ENCODE assay signal across 2 fruit fly cellular contexts in genomic region chr3R:30283940-30284339, dm6.
A peak's percentile ranks its signal among the peaks of the same experiment; 100 is the strongest.
TF ChIP-seq lines count a peak whose summit lies in the region.

No protein-coding gene starts in this region.

TF ChIP-seq in whole organism, embryonic, 481 proteins besides CTCF, POLR2A, EP300 and RAD21 (continued from another document and continues in another):
- TF ChIP-seq kay (GFP tag; optimal IDR thresholded peaks at IDR 0.05; lab: Kevin White, UChicago) (no peak), sens (GFP tag; lab: Kevin White, UChicago) (peak; percentile 49), ewg (GFP tag; optimal IDR thresholded peaks at IDR 0.05; lab: Kevin White, UChicago) (peak; percentile 11), Bdp1 (GFP tag; optimal IDR thresholded peaks at IDR 0.05; lab: Kevin White, UChicago) (no peak), CG4328 (GFP tag; optimal IDR thresholded peaks at IDR 0.05; lab: Kevin White, UChicago) (no peak), CG11504 (tag; optimal IDR thresholded peaks at IDR 0.05; lab: Kevin White, UChicago) (peak; percentile 16), HLH4C (GFP tag; IDR thresholded peaks at IDR 0.05; lab: Robert Waterston, UW; ENCODE audit: partially characterized antibody) (no peak), vfl (GFP tag; optimal IDR thresholded peaks at IDR 0.05; lab: Kevin White, UChicago) (no peak), tio (GFP tag; optimal IDR thresholded peaks at IDR 0.05; lab: Kevin White, UChicago) (peak; percentile 4), CG8388 (GFP tag; optimal IDR thresholded peaks at IDR 0.05; lab: Kevin White, UChicago) (no peak), CG4854 (GFP tag; optimal IDR thresholded peaks at IDR 0.05; lab: Kevin White, UChicago) (no peak), jing (GFP tag; optimal IDR thresholded peaks at IDR 0.05; lab: Kevin White, UChicago) (no peak), rib (GFP tag; IDR thresholded peaks at IDR 0.05; lab: Robert Waterston, UW) (no peak), row (GFP tag; IDR thresholded peaks at IDR 0.05; lab: Robert Waterston, UW) (peak; percentile 39; the same call in 1 of the 3 replicates), D19A (tag; optimal IDR thresholded peaks at IDR 0.05; lab: Kevin White, UChicago) (no peak), vvl (GFP tag; IDR thresholded peaks at IDR 0.05; lab: Robert Waterston, UW) (peak; percentile 56), ato (GFP tag; IDR thresholded peaks at IDR 0.05; lab: Robert Waterston, UW; ENCODE audit: partially characterized antibody) (no peak), Xrp1 (GFP tag; IDR thresholded peaks at IDR 0.05; lab: Robert Waterston, UW) (peak; percentile 66; the same call in 1 of the 2 replicates), fd3F (GFP tag; optimal IDR thresholded peaks at IDR 0.05; lab: Kevin White, UChicago) (no peak), Asciz (GFP tag; optimal IDR thresholded peaks at IDR 0.05; lab: Kevin White, UChicago) (no peak), otp (GFP tag; IDR thresholded peaks at IDR 0.05; lab: Robert Waterston, UW) (0 out of 3 replicates have a peak, but pooled peaks have one; percentile 27), MTF-1 (GFP tag; optimal IDR thresholded peaks at IDR 0.05; lab: Kevin White, UChicago; ENCODE audit: borderline replicate concordance) (no peak), CG30403 (GFP tag; optimal IDR thresholded peaks at IDR 0.05; lab: Kevin White, UChicago) (peak; percentile 12), Chrac-16 (GFP tag; optimal IDR thresholded peaks at IDR 0.05; lab: Kevin White, UChicago) (peak; percentile 8), CG18764 (GFP tag; optimal IDR thresholded peaks at IDR 0.05; lab: Kevin White, UChicago) (no peak), Hsf (GFP tag; optimal IDR thresholded peaks at IDR 0.05; lab: Kevin White, UChicago) (no peak), CG3995 (GFP tag; optimal IDR thresholded peaks at IDR 0.05; lab: Kevin White, UChicago) (no peak), Sry-δ (GFP tag; optimal IDR thresholded peaks at IDR 0.05; lab: Kevin White, UChicago) (no peak), Mad (GFP tag; optimal IDR thresholded peaks at IDR 0.05; lab: Kevin White, UChicago) (peak; percentile 4), CG43689 (GFP tag; IDR thresholded peaks at IDR 0.05; lab: Robert Waterston, UW) (no peak), CG10565 (GFP tag; optimal IDR thresholded peaks at IDR 0.05; lab: Kevin White, UChicago) (no peak), CoRest (tag; optimal IDR thresholded peaks at IDR 0.05; lab: Kevin White, UChicago) (no peak), CG1603 (tag; optimal IDR thresholded peaks at IDR 0.05; lab: Kevin White, UChicago) (peak; percentile 58), Ravus (GFP tag; IDR thresholded peaks at IDR 0.05; lab: Robert Waterston, UW) (no peak), Ptx1 (GFP tag; IDR thresholded peaks at IDR 0.05; lab: Robert Waterston, UW) (peak; percentile 31; the same call in 1 of the 2 replicates), bowl (GFP tag; IDR thresholded peaks at IDR 0.05; lab: Robert Waterston, UW) (no peak), Atf3 (GFP tag; optimal IDR thresholded peaks at IDR 0.05; lab: Kevin White, UChicago) (no peak), Nf-YC (tag; optimal IDR thresholded peaks at IDR 0.05; lab: Kevin White, UChicago) (no peak), Optix (GFP tag; IDR thresholded peaks at IDR 0.05; lab: Robert Waterston, UW) (no peak), bigmax (GFP tag; optimal IDR thresholded peaks at IDR 0.05; lab: Kevin White, UChicago) (no peak), dpn (GFP tag; optimal IDR thresholded peaks at IDR 0.05; lab: Kevin White, UChicago) (peak in 1 of 2 experiments; percentile 8), Oaz (GFP tag; IDR thresholded peaks at IDR 0.05; lab: Robert Waterston, UW) (no peak), Abd-B (GFP tag; optimal IDR thresholded peaks at IDR 0.05; lab: Kevin White, UChicago) (no peak), zfh2 (GFP tag; optimal IDR thresholded peaks at IDR 0.05; lab: Kevin White, UChicago) (no peak), CG7745 (tag; optimal IDR thresholded peaks at IDR 0.05; lab: Kevin White, UChicago) (no peak), CG1647 (GFP tag; optimal IDR thresholded peaks at IDR 0.05; lab: Kevin White, UChicago) (no peak), CG12942 (GFP tag; optimal IDR thresholded peaks at IDR 0.05; lab: Kevin White, UChicago) (no peak), CG11093 (GFP tag; IDR thresholded peaks at IDR 0.05; lab: Robert Waterston, UW) (no peak), Hr78 (GFP tag; optimal IDR thresholded peaks at IDR 0.05; lab: Kevin White, UChicago) (no peak), CG30431 (GFP tag; optimal IDR thresholded peaks at IDR 0.05; lab: Kevin White, UChicago) (no peak), lbe (GFP tag; optimal IDR thresholded peaks at IDR 0.05; lab: Kevin White, UChicago) (peak; percentile 11), grau (tag; optimal IDR thresholded peaks at IDR 0.05; lab: Kevin White, UChicago) (no peak), ase (GFP tag; IDR thresholded peaks at IDR 0.05; lab: Robert Waterston, UW) (no peak), CG13894 (tag; optimal IDR thresholded peaks at IDR 0.05; lab: Kevin White, UChicago) (no peak), ara (GFP tag; IDR thresholded peaks at IDR 0.05; lab: Robert Waterston, UW) (peak; percentile 14; the same call in 1 of the 2 replicates), CG12219 (GFP tag; optimal IDR thresholded peaks at IDR 0.05; lab: Kevin White, UChicago) (no peak), onecut (GFP tag; IDR thresholded peaks at IDR 0.05; lab: Robert Waterston, UW) (no peak), ttk (GFP tag; IDR thresholded peaks at IDR 0.05; lab: Robert Waterston, UW) (no peak), CG32772 (GFP tag; IDR thresholded peaks at IDR 0.05; lab: Robert Waterston, UW) (no peak), CG1233 (GFP tag; optimal IDR thresholded peaks at IDR 0.05; lab: Kevin White, UChicago) (no peak), Fer3 (tag; optimal IDR thresholded peaks at IDR 0.05; lab: Kevin White, UChicago) (no peak), CG2712 (tag; optimal IDR thresholded peaks at IDR 0.05; lab: Kevin White, UChicago) (peak; percentile 36), CG6765 (GFP tag; optimal IDR thresholded peaks at IDR 0.05; lab: Kevin White, UChicago) (no peak), dysf (GFP tag; IDR thresholded peaks at IDR 0.05; lab: Robert Waterston, UW) (no peak), vnd (GFP tag; IDR thresholded peaks at IDR 0.05; lab: Robert Waterston, UW; ENCODE audit: partially characterized antibody) (no peak), Antp (GFP tag; optimal IDR thresholded peaks at IDR 0.05; lab: Kevin White, UChicago) (no peak), Camta (GFP tag; optimal IDR thresholded peaks at IDR 0.05; lab: Kevin White, UChicago) (no peak), CG12391 (tag; optimal IDR thresholded peaks at IDR 0.05; lab: Kevin White, UChicago) (peak; percentile 33)

TF ChIP-seq in whole organism, prepupa, 60 proteins besides CTCF, POLR2A, EP300 and RAD21 (continued from another document):
- TF ChIP-seq dsx (GFP tag; optimal IDR thresholded peaks at IDR 0.05; lab: Kevin White, UChicago; ENCODE audit: poor library complexity, severe bottlenecking) (peak; percentile 32), Met (GFP tag; optimal IDR thresholded peaks at IDR 0.05; lab: Kevin White, UChicago) (peak; percentile 71), Eip75B (GFP tag; optimal IDR thresholded peaks at IDR 0.05; lab: Kevin White, UChicago) (peak; percentile 55), CG4318 (GFP tag; optimal IDR thresholded peaks at IDR 0.05; lab: Kevin White, UChicago) (peak; percentile 72), CG11762 (GFP tag; optimal IDR thresholded peaks at IDR 0.05; lab: Kevin White, UChicago; ENCODE audit: insufficient read depth) (peak; percentile 27), Eip93F (GFP tag; optimal IDR thresholded peaks at IDR 0.05; lab: Kevin White, UChicago) (no peak), CG34406 (GFP tag; optimal IDR thresholded peaks at IDR 0.05; lab: Kevin White, UChicago) (peak; percentile 64), salr (GFP tag; optimal IDR thresholded peaks at IDR 0.05; lab: Kevin White, UChicago) (peak; percentile 56 to 57), OdsH (GFP tag; optimal IDR thresholded peaks at IDR 0.05; lab: Kevin White, UChicago) (peak; percentile 81), achi (GFP tag; optimal IDR thresholded peaks at IDR 0.05; lab: Kevin White, UChicago) (peak; percentile 44), CG6276 (GFP tag; optimal IDR thresholded peaks at IDR 0.05; lab: Kevin White, UChicago) (peak; percentile 28), Lpt (GFP tag; optimal IDR thresholded peaks at IDR 0.05; lab: Kevin White, UChicago) (no peak), Blimp-1 (GFP tag; optimal IDR thresholded peaks at IDR 0.05; lab: Kevin White, UChicago) (no peak), Sox15 (GFP tag; optimal IDR thresholded peaks at IDR 0.05; lab: Kevin White, UChicago) (peak; percentile 42), CG15336 (GFP tag; IDR thresholded peaks at IDR 0.05; lab: Robert Waterston, UW) (peak; percentile 91), Ets96B (tag; optimal IDR thresholded peaks at IDR 0.05; lab: Kevin White, UChicago) (peak; percentile 79), CG32006 (GFP tag; optimal IDR thresholded peaks at IDR 0.05; lab: Kevin White, UChicago) (peak; percentile 79), fkh (GFP tag; optimal IDR thresholded peaks at IDR 0.05; lab: Kevin White, UChicago) (no peak), CG6854 (GFP tag; optimal IDR thresholded peaks at IDR 0.05; lab: Kevin White, UChicago) (no peak), CG11902 (GFP tag; optimal IDR thresholded peaks at IDR 0.05; lab: Kevin White, UChicago) (no peak), Gug (GFP tag; IDR thresholded peaks at IDR 0.05; lab: Robert Waterston, UW) (peak; percentile 85), CG8119 (GFP tag; IDR thresholded peaks at IDR 0.05; lab: Robert Waterston, UW) (peak; percentile 87), dac (GFP tag; optimal IDR thresholded peaks at IDR 0.05; lab: Kevin White, UChicago) (peak; percentile 64), CG16779 (tag; optimal IDR thresholded peaks at IDR 0.05; lab: Kevin White, UChicago) (peak; percentile 52), Sox102F (GFP tag; optimal IDR thresholded peaks at IDR 0.05; lab: Kevin White, UChicago) (peak; percentile 60), CG6808 (GFP tag; optimal IDR thresholded peaks at IDR 0.05; lab: Kevin White, UChicago) (peak; percentile 5), fd59A (GFP tag; optimal IDR thresholded peaks at IDR 0.05; lab: Kevin White, UChicago) (peak; percentile 53), CG6792 (GFP tag; optimal IDR thresholded peaks at IDR 0.05; lab: Kevin White, UChicago) (peak; percentile 63), Ets21C (GFP tag; optimal IDR thresholded peaks at IDR 0.05; lab: Kevin White, UChicago) (peak; percentile 46), CG3919 (GFP tag; optimal IDR thresholded peaks at IDR 0.05; lab: Kevin White, UChicago) (peak; percentile 56), CG8632 (GFP tag; optimal IDR thresholded peaks at IDR 0.05; lab: Kevin White, UChicago) (peak; percentile 68), CG7368 (GFP tag; optimal IDR thresholded peaks at IDR 0.05; lab: Kevin White, UChicago) (no peak), Smox (GFP tag; optimal IDR thresholded peaks at IDR 0.05; lab: Kevin White, UChicago) (peak; percentile 62), Hr39 (GFP tag; optimal IDR thresholded peaks at IDR 0.05; lab: Kevin White, UChicago) (peak; percentile 56), Sox14 (GFP tag; optimal IDR thresholded peaks at IDR 0.05; lab: Kevin White, UChicago) (peak; percentile 47), eg (GFP tag; IDR thresholded peaks at IDR 0.05; lab: Robert Waterston, UW) (peak; percentile 86), CG9139 (GFP tag; optimal IDR thresholded peaks at IDR 0.05; lab: Kevin White, UChicago) (no peak), CG3032 (tag; optimal IDR thresholded peaks at IDR 0.05; lab: Kevin White, UChicago) (peak; percentile 65)
